Fruit fly (Drosophila melanogaster) whole organism, embryonic: Measurements from ENCODE around the gene CG1986.
A peak's percentile ranks its signal among the peaks of the same experiment; 100 is the strongest.

Experiments
- ATbp ChIP-seq: fragments of 200-800 bp; sonication (Bioruptor generic); optimal IDR thresholded peaks from 2 replicates; lab custom pipeline; 2017; ENCODE audit warnings: missing biosample characterization, mild to moderate bottlenecking, missing genetic modification characterization, missing genetic modification reagents
- Antp ChIP-seq: fragments of 200-800 bp; sonication (Bioruptor generic); optimal IDR thresholded peaks from 3 replicates; lab custom pipeline; 2016; ENCODE audit warnings: missing biosample characterization, missing genetic modification characterization
- Atf-2 ChIP-seq: fragments of 200-800 bp; sonication (Bioruptor generic); optimal IDR thresholded peaks from 2 replicates; lab custom pipeline; 2016; ENCODE audit warnings: missing biosample characterization, missing genetic modification characterization
- BtbVII ChIP-seq: fragments of 200-800 bp; sonication (Bioruptor generic); optimal IDR thresholded peaks from 3 replicates; lab custom pipeline; 2017; ENCODE audit warnings: missing biosample characterization, mild to moderate bottlenecking, missing genetic modification characterization
- CG10959 ChIP-seq: fragments of 200-800 bp; sonication (Bioruptor generic); IDR thresholded peaks from 2 replicates; pipeline ENCODE4 v1.3.6; 2022; ENCODE audit warnings: missing biosample characterization, missing genetic modification characterization
- CG12391 ChIP-seq: fragments of 200-800 bp; sonication (Bioruptor generic); optimal IDR thresholded peaks from 3 replicates; lab custom pipeline; 2018; ENCODE audit warnings: missing biosample characterization, mild to moderate bottlenecking, missing genetic modification characterization, moderate library complexity
- CG14441 ChIP-seq: fragments of 200-800 bp; sonication (Bioruptor generic); IDR thresholded peaks from 2 replicates; pipeline ENCODE4 v1.3.6; 2022; ENCODE audit warnings: missing biosample characterization, missing genetic modification characterization
- CG14667 ChIP-seq: fragments of 200-800 bp; sonication (Bioruptor generic); IDR thresholded peaks from 2 replicates; pipeline ENCODE4 v1.3.6; 2022; ENCODE audit warnings: missing biosample characterization, missing genetic modification characterization
- CG15601 ChIP-seq: fragments of 200-800 bp; sonication (Bioruptor generic); optimal IDR thresholded peaks from 3 replicates; lab custom pipeline; 2019; ENCODE audit warnings: missing biosample characterization, mild to moderate bottlenecking, missing genetic modification characterization, moderate library complexity
- CG1603 ChIP-seq: fragments of 200-800 bp; sonication (Bioruptor generic); optimal IDR thresholded peaks from 2 replicates; lab custom pipeline; 2019; ENCODE audit warnings: missing biosample characterization, mild to moderate bottlenecking, missing genetic modification characterization, moderate library complexity
- CG17361 ChIP-seq: fragments of 200-800 bp; sonication (Bioruptor generic); IDR thresholded peaks from 3 replicates; pipeline ENCODE4 v1.3.6; 2022; ENCODE audit warnings: missing biosample characterization, missing genetic modification characterization
- CG3407 ChIP-seq: fragments of 200-800 bp; sonication (Bioruptor generic); optimal IDR thresholded peaks from 2 replicates; lab custom pipeline; 2018; ENCODE audit warnings: missing biosample characterization, mild to moderate bottlenecking, missing genetic modification characterization
- CG8388 ChIP-seq: fragments of 200-800 bp; sonication (Bioruptor generic); optimal IDR thresholded peaks from 2 replicates; lab custom pipeline; 2019; ENCODE audit warnings: missing biosample characterization, mild to moderate bottlenecking, missing genetic modification characterization, moderate library complexity
- CG9215 ChIP-seq: fragments of 200-800 bp; sonication (Bioruptor generic); IDR thresholded peaks from 2 replicates; pipeline ENCODE4 v1.3.6; 2022; ENCODE audit warnings: missing biosample characterization, missing genetic modification characterization
- HLH3B ChIP-seq: fragments of 200-800 bp; sonication (Bioruptor generic); IDR thresholded peaks from 2 replicates; pipeline ENCODE4 v1.3.6; 2022; ENCODE audit warnings: missing biosample characterization, missing genetic modification characterization
- Hmx ChIP-seq: fragments of 200-800 bp; sonication (Bioruptor generic); optimal IDR thresholded peaks from 2 replicates; lab custom pipeline; 2016; ENCODE audit warnings: missing biosample characterization, missing genetic modification characterization
- NC2β ChIP-seq: fragments of 200-800 bp; sonication (Bioruptor generic); optimal IDR thresholded peaks from 2 replicates; lab custom pipeline; 2016; ENCODE audit warnings: missing biosample characterization, missing genetic modification characterization
- Nf-YA ChIP-seq: fragments of 200-800 bp; sonication (Bioruptor generic); IDR thresholded peaks from 2 replicates; pipeline ENCODE4 v1.3.6; 2022; ENCODE audit warnings: missing biosample characterization, missing genetic modification characterization
- Nf-YB ChIP-seq: fragments of 200-800 bp; sonication (Bioruptor generic); optimal IDR thresholded peaks from 3 replicates; lab custom pipeline; 2019; ENCODE audit warnings: missing biosample characterization, mild to moderate bottlenecking, missing genetic modification characterization, moderate library complexity
- Ptx1 ChIP-seq: fragments of 200-800 bp; sonication (Bioruptor generic); IDR thresholded peaks from 2 replicates; pipeline ENCODE4 v1.3.6; 2022; ENCODE audit warnings: missing biosample characterization, missing genetic modification characterization
- Stat92E ChIP-seq, 3 experiments: fragments of >200 bp in 2 of 3; fragments of 200-800 bp in 1 of 3; sonication (Bioruptor generic) in 1 of 3; optimal IDR thresholded peaks; 2 replicates each; lab custom pipeline; 2017 to 2019; ENCODE audit warnings: missing biosample characterization in 3 of 3, missing genetic modification characterization in 3 of 3, mild to moderate bottlenecking in 1 of 3, moderate library complexity in 1 of 3
- Tbp ChIP-seq: fragments of >200 bp; optimal IDR thresholded peaks from 2 replicates; lab custom pipeline; 2018; ENCODE audit warnings: missing biosample characterization, missing genetic modification characterization
- Xrp1 ChIP-seq: fragments of 200-800 bp; sonication (Bioruptor generic); IDR thresholded peaks from 2 replicates; pipeline ENCODE4 v1.3.6; 2022; ENCODE audit warnings: missing biosample characterization, missing genetic modification characterization
- ac ChIP-seq: fragments of 200-800 bp; sonication (Bioruptor generic); optimal IDR thresholded peaks from 3 replicates; lab custom pipeline; 2017; ENCODE audit warnings: missing biosample characterization, mild to moderate bottlenecking, missing genetic modification characterization
- bsh ChIP-seq, 2 experiments: fragments of 200-800 bp; sonication (Bioruptor generic); optimal IDR thresholded peaks; 2 replicates each; lab custom pipeline; 2017 to 2018; ENCODE audit warnings: mild to moderate bottlenecking in 2 of 2, missing biosample characterization in 2 of 2, missing genetic modification characterization in 2 of 2, moderate library complexity in 1 of 2
- cato ChIP-seq: fragments of 200-800 bp; sonication (Bioruptor generic); optimal IDR thresholded peaks from 2 replicates; lab custom pipeline; 2016; ENCODE audit warnings: missing biosample characterization, missing genetic modification characterization, borderline replicate concordance
- caup ChIP-seq: fragments of 200-800 bp; sonication (Bioruptor generic); optimal IDR thresholded peaks from 3 replicates; lab custom pipeline; 2017; ENCODE audit warnings: missing biosample characterization, mild to moderate bottlenecking, missing genetic modification characterization, moderate library complexity; ENCODE audit not compliant: severe bottlenecking
- corto ChIP-seq: fragments of 200-800 bp; sonication (Bioruptor generic); optimal IDR thresholded peaks from 2 replicates; lab custom pipeline; 2016; ENCODE audit warnings: missing biosample characterization, mild to moderate bottlenecking, missing genetic modification characterization, moderate library complexity
- croc ChIP-seq: fragments of 200-800 bp; sonication (Bioruptor generic); conservative IDR thresholded peaks from 3 replicates; pipeline ENCODE4 v1.3.6; 2022; ENCODE audit warnings: missing biosample characterization, missing genetic modification characterization
- dm ChIP-seq: fragments of 200-800 bp; sonication (Bioruptor generic); optimal IDR thresholded peaks from 3 replicates; lab custom pipeline; 2016; ENCODE audit warnings: missing biosample characterization, missing genetic modification characterization
- eyg ChIP-seq: fragments of 200-800 bp; sonication (Bioruptor generic); optimal IDR thresholded peaks from 3 replicates; lab custom pipeline; 2016; ENCODE audit warnings: missing biosample characterization, missing genetic modification characterization
- fd96Cb ChIP-seq: fragments of 200-800 bp; sonication (Bioruptor generic); optimal IDR thresholded peaks from 2 replicates; lab custom pipeline; 2018; ENCODE audit warnings: missing biosample characterization, mild to moderate bottlenecking, missing genetic modification characterization, moderate library complexity
- grn ChIP-seq: fragments of 200-800 bp; sonication (Bioruptor generic); optimal IDR thresholded peaks from 3 replicates; lab custom pipeline; 2017; ENCODE audit warnings: missing biosample characterization, missing genetic modification characterization
- hb ChIP-seq: fragments of 200-800 bp; sonication (Bioruptor generic); IDR thresholded peaks from 3 replicates; pipeline ENCODE4 v1.3.6; 2022; ENCODE audit warnings: missing biosample characterization, missing genetic modification characterization; ENCODE audit not compliant: partially characterized antibody
- kah ChIP-seq: fragments of 200-800 bp; sonication (Bioruptor generic); optimal IDR thresholded peaks from 2 replicates; lab custom pipeline; 2018; ENCODE audit warnings: missing biosample characterization, mild to moderate bottlenecking, missing genetic modification characterization
- mld ChIP-seq: fragments of 200-800 bp; sonication (Bioruptor generic); IDR thresholded peaks from 3 replicates; pipeline ENCODE4 v1.3.6; 2022; ENCODE audit warnings: missing biosample characterization, missing genetic modification characterization; ENCODE audit not compliant: partially characterized antibody
- nau ChIP-seq: fragments of 200-800 bp; sonication (Bioruptor generic); optimal IDR thresholded peaks from 3 replicates; lab custom pipeline; 2017; ENCODE audit warnings: missing biosample characterization, mild to moderate bottlenecking, missing genetic modification characterization, missing genetic modification reagents
- nerfin-1 ChIP-seq: fragments of 200-800 bp; sonication (Bioruptor generic); optimal IDR thresholded peaks from 3 replicates; lab custom pipeline; 2019; ENCODE audit warnings: missing biosample characterization, mild to moderate bottlenecking, missing genetic modification characterization, moderate library complexity
- odd ChIP-seq: fragments of 200-800 bp; sonication (Bioruptor generic); optimal IDR thresholded peaks from 2 replicates; lab custom pipeline; 2017; ENCODE audit warnings: missing biosample characterization, mild to moderate bottlenecking, missing genetic modification characterization
- peb ChIP-seq: fragments of 200-800 bp; sonication (Bioruptor generic); IDR thresholded peaks from 2 replicates; pipeline ENCODE4 v1.3.6; 2022; ENCODE audit warnings: missing biosample characterization, missing genetic modification characterization
- scrt ChIP-seq: fragments of 200-800 bp; sonication (Bioruptor generic); optimal IDR thresholded peaks from 2 replicates; lab custom pipeline; 2018; ENCODE audit warnings: missing biosample characterization, mild to moderate bottlenecking, missing genetic modification characterization, moderate library complexity
- sr ChIP-seq: fragments of 200-800 bp; sonication (Bioruptor generic); IDR thresholded peaks from 3 replicates; pipeline ENCODE4 v1.3.6; 2022; ENCODE audit warnings: missing biosample characterization, missing genetic modification characterization
- tio ChIP-seq: fragments of 200-800 bp; sonication (Bioruptor generic); optimal IDR thresholded peaks from 2 replicates; lab custom pipeline; 2017; ENCODE audit warnings: missing biosample characterization, missing genetic modification characterization, inconsistent platforms
- unc-4 ChIP-seq: fragments of 200-800 bp; sonication (Bioruptor generic); IDR thresholded peaks from 2 replicates; pipeline ENCODE4 v1.3.6; 2022; ENCODE audit warnings: missing biosample characterization, missing genetic modification characterization; ENCODE audit not compliant: partially characterized antibody
- yki ChIP-seq: fragments of >200 bp; optimal IDR thresholded peaks from 3 replicates; lab custom pipeline; 2018
- zen ChIP-seq: fragments of 200-800 bp; sonication (Bioruptor generic); optimal IDR thresholded peaks from 3 replicates; lab custom pipeline; 2018; ENCODE audit warnings: missing biosample characterization, mild to moderate bottlenecking, missing genetic modification characterization, moderate library complexity

CG1986 gene

DNA sequence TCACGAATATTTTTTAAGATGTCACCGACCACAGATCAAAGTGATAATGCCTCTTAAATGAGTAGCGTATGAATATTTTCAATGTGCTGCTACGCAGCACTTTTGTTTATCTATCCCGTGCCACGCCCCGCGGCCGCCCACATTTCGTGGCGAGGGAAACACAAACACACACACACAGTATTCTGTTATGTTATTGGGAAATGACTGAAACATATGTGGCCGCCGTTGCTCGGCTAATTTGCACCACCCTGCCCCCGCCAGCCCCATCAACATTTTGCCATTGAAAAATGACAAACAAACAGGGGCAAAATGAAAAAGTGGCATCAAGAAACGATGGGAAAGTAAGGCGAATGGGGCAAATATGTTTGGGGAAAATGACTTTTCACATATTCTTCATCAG lies 33.7 kb downstream of the CG1986 start (continued):
- peak; percentile 58; the same call in 1 of the 3 replicates for TF ChIP-seq sr
- TF ChIP-seq, all 482 proteins: peak for 10

DNA sequence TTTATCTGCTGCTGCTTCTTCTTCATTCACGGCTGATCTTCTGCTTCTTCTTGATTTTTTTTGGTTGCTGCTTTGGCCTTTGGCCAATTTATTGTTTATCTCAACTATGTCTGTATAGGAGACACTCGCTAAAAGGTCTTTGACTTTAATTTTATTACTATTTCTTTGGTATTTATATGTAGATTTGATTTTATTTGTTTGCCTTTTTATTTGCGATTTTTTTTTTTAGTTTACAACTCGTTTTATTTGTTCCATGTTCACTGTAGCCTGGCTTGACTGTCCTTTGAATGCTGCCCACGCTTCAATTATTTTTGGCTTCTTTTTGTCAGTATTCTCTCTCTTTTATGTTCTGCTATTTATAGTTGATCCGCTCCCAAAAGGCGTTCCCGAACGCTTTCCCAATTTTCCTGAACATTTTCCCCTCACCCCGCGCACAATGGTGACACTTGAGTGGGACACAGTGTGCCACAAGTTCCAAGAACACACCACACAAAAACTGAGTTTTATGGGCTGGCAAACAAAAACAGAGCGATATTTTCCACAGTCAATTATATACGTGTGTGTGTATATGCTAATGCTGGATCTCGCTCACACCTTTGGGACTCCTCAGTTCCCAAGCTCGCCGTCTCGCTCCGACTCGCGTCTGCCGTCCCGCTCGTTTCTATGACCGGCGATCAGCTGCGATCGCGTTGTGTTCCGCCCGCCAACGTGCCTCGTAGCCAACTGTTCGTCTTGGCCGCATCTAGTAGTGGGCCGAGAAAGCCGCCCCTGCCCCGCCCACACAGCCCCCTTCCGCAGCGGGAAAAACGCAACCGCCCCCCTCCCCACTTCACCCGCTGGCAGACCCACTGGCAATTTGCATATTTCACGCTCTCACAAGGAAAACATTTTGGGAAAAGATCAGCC lies 34.7 kb downstream of the CG1986 start, which contains the start of gene CG15247:
CG15247 (minus strand) TSS at position 725 of the 906 bp plus-strand sequence.
- TF ChIP-seq Hmx (GFP tag; lab: Kevin White, UChicago): peak; percentile 51
- peak; percentile 82 for TF ChIP-seq CG14441 (GFP tag; lab: Robert Waterston, UW)
- peak; percentile 22 for TF ChIP-seq kah (GFP tag; lab: Kevin White, UChicago)
- peak; percentile 51 for TF ChIP-seq Atf-2 (GFP tag; lab: Kevin White, UChicago)
- peak; percentile 79 for TF ChIP-seq CG9215 (GFP tag; lab: Robert Waterston, UW)
- TF ChIP-seq caup (GFP tag; lab: Kevin White, UChicago): peak; percentile 50
- TF ChIP-seq mld (GFP tag; lab: Robert Waterston, UW): no peak
- TF ChIP-seq Xrp1 (GFP tag; lab: Robert Waterston, UW): peak; percentile 83
- TF ChIP-seq CG1603: no peak
- peak in 1 of 2 experiments; percentile 86 for TF ChIP-seq bsh (GFP tag; optimal IDR thresholded peaks at IDR 0.05; lab: Kevin White, UChicago)
- TF ChIP-seq cato (GFP tag; lab: Kevin White, UChicago): peak; percentile 14
- peak; percentile 31 for TF ChIP-seq Nf-YB (GFP tag; lab: Kevin White, UChicago)
- peak; percentile 54 for TF ChIP-seq ATbp (GFP tag; lab: Kevin White, UChicago)
- TF ChIP-seq nau (GFP tag; lab: Kevin White, UChicago): peak; percentile 41
- TF ChIP-seq Ptx1 (GFP tag; lab: Robert Waterston, UW): peak; percentile 87
- peak; percentile 20 for TF ChIP-seq eyg (GFP tag; lab: Kevin White, UChicago)
- no peak for TF ChIP-seq corto
- TF ChIP-seq scrt: peak; percentile 47
- peak; percentile 46; the same call in 1 of the 2 replicates for TF ChIP-seq peb (GFP tag; lab: Robert Waterston, UW)
- peak; percentile 59 for TF ChIP-seq tio (GFP tag; lab: Kevin White, UChicago)
- peak; percentile 71 for TF ChIP-seq croc (GFP tag; lab: Robert Waterston, UW)
- peak; percentile 0 for TF ChIP-seq BtbVII
- TF ChIP-seq fd96Cb (tag; lab: Kevin White, UChicago): peak; percentile 75
- TF ChIP-seq Antp (GFP tag; lab: Kevin White, UChicago): peak; percentile 62
- TF ChIP-seq dm: no peak
- no peak for TF ChIP-seq grn (GFP tag; lab: Kevin White, UChicago)
- peak; percentile 36 for TF ChIP-seq CG3407 (GFP tag; lab: Kevin White, UChicago)
- TF ChIP-seq CG14667 (GFP tag; lab: Robert Waterston, UW): peak; percentile 82
- TF ChIP-seq CG12391 (tag; lab: Kevin White, UChicago): peak; percentile 72
- TF ChIP-seq CG8388: peak; percentile 63
- peak; percentile 83 for TF ChIP-seq HLH3B
- peak; percentile 40 for TF ChIP-seq zen (tag; lab: Kevin White, UChicago)
- TF ChIP-seq Nf-YA (GFP tag; lab: Robert Waterston, UW): peak; percentile 56; the same call in 1 of the 2 replicates
- TF ChIP-seq CG15601 (tag; lab: Kevin White, UChicago): peak; percentile 61
- no peak for TF ChIP-seq hb (GFP tag; lab: Robert Waterston, UW)
- no peak for TF ChIP-seq ac
- no peak for TF ChIP-seq Tbp (GFP tag; lab: Kevin White, UChicago)
- TF ChIP-seq yki: no peak
- peak; percentile 59 for TF ChIP-seq nerfin-1 (tag; lab: Kevin White, UChicago)
- 0 out of 2 replicates have a peak, but pooled peaks have one; percentile 26 for TF ChIP-seq CG10959 (GFP tag; lab: Robert Waterston, UW)
- peak; percentile 24 for TF ChIP-seq NC2β
- peak; percentile 16 for TF ChIP-seq odd
- TF ChIP-seq CG17361 (GFP tag; lab: Robert Waterston, UW): peak; percentile 72; the same call in 2 of the 3 replicates
- no peak for TF ChIP-seq Stat92E (GFP tag; optimal IDR thresholded peaks at IDR 0.05; lab: Kevin White, UChicago)
- no peak for TF ChIP-seq unc-4 (GFP tag; lab: Robert Waterston, UW)
